Fruit fly (Drosophila melanogaster) whole organism, adult: ENCODE data around the gene Naam.

Source experiments
- CG7045 ChIP-seq: fragments of 200-800 bp; sonication (Bioruptor generic); optimal IDR thresholded peaks from 2 replicates; lab custom pipeline; 2017; ENCODE audit warnings: missing biosample characterization, mild to moderate bottlenecking, missing genetic modification characterization
- cic ChIP-seq: fragments of 200-800 bp; sonication (Bioruptor generic); optimal IDR thresholded peaks from 2 replicates; lab custom pipeline; 2017; ENCODE audit warnings: missing biosample characterization, mild to moderate bottlenecking, missing genetic modification characterization, moderate library complexity
- cnc ChIP-seq, 2 experiments: fragments of >200 bp; optimal IDR thresholded peaks; 2 replicates each; lab custom pipeline; 2017

DNA sequence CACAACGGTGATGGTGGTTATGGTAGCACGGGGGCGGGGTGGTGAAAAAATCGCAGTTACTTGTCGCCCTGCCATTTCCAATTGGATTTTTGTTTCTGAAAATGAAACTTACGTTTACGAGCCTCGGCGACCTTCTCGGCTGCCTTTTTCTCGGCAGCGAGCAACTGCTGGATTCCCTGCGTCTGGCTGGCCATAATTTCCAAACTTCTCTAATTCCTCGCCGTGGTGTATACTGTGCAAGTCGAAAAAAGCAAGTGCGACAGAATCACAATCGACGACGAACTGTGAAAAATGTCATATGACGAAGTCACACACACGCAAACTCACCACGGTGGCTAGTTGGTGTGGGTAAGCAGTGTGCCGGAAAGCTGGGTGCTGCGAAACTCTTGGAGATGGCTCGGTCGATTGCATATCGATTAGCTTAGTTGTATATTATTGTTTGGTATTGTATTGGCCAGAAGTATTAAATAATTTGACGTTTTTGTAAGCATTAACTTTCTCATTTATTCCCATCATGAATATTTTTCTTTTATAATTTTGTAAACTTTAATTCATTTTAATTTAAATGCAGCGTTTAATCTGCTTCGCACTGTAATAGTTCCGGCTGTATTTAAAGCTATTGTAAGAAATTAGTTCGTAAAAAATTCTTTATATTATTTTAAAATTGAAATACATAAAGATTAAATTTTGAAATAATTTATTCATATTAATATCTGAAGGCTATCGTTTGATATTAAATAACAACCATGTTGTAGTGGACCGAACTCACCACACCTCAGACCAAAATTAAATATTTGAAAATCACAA is 27.0 kb upstream of the Naam start, which contains the start of gene Vha13:
- TF ChIP-seq cic (GFP tag; lab: Kevin White, UChicago) (peak; percentile 52), CG7045 (GFP tag; lab: Kevin White, UChicago) (no peak), cnc (optimal IDR thresholded peaks at IDR 0.05; lab: Kevin White, UChicago) (no peak)
